Worm (Caenorhabditis elegans) whole organism, L4 larva: Measurements from ENCODE around the gene str-4.

Experiments
- F37D6.2 ChIP-seq: sonication (generic microtip); optimal IDR thresholded peaks from 2 replicates; lab custom pipeline; 2016; ENCODE audit warnings: mild to moderate bottlenecking, missing genetic modification characterization, missing compliant biosample characterization
- F49E8.2 ChIP-seq: sonication (generic microtip); optimal IDR thresholded peaks from 2 replicates; lab custom pipeline; 2016; ENCODE audit warnings: missing compliant biosample characterization, mild to moderate bottlenecking, missing genetic modification characterization, borderline replicate concordance
- T26A8.4 ChIP-seq: fragments of 200-800 bp; sonication (Bioruptor generic); IDR thresholded peaks from 2 replicates; pipeline ENCODE4 v1.3.6; 2022; ENCODE audit warnings: missing genetic modification characterization, missing compliant biosample characterization
- Y48G9A.11 ChIP-seq: fragments of 200-800 bp; sonication (Bioruptor generic); IDR thresholded peaks from 2 replicates; pipeline ENCODE4 v1.3.6; 2022; ENCODE audit warnings: missing genetic modification reagents, missing genetic modification characterization, missing compliant biosample characterization
- ZK337.2 ChIP-seq: fragments of 200-800 bp; sonication (Bioruptor generic); IDR thresholded peaks from 2 replicates; pipeline ENCODE4 v1.3.6; 2022; ENCODE audit warnings: missing genetic modification reagents, missing genetic modification characterization, missing compliant biosample characterization
- aha-1 ChIP-seq: fragments of 150-350 bp; peaks from one replicate; lab custom pipeline; 2014; ENCODE audit warnings: missing biosample characterization, missing genetic modification characterization
- aly-2 ChIP-seq: sonication (generic microtip); optimal IDR thresholded peaks from 2 replicates; lab custom pipeline; 2018; ENCODE audit warnings: missing biosample characterization, missing genetic modification characterization
- ama-1 ChIP-seq: fragments of 150-350 bp; optimal IDR thresholded peaks from 2 replicates; lab custom pipeline; 2014; ENCODE audit warnings: inconsistent platforms, mixed read lengths
- arid-1 ChIP-seq: fragments of 200-800 bp; sonication (Bioruptor generic); conservative IDR thresholded peaks from 2 replicates; pipeline ENCODE4 v1.3.6; 2022; ENCODE audit warnings: missing genetic modification reagents, missing genetic modification characterization, missing compliant biosample characterization
- ceh-28 ChIP-seq: fragments of 150-350 bp; optimal IDR thresholded peaks from 2 replicates; lab custom pipeline; 2014; ENCODE audit warnings: missing biosample characterization, missing genetic modification reagents, missing genetic modification characterization
- ceh-32 ChIP-seq: sonication (generic microtip); optimal IDR thresholded peaks from 2 replicates; lab custom pipeline; 2016; ENCODE audit warnings: mild to moderate bottlenecking, missing genetic modification characterization, missing compliant biosample characterization; ENCODE audit not compliant: poor library complexity
- daf-12 ChIP-seq: fragments of 150-350 bp; optimal IDR thresholded peaks from 2 replicates; lab custom pipeline; 2014; ENCODE audit warnings: missing biosample characterization, missing genetic modification reagents, missing genetic modification characterization
- daf-16 ChIP-seq, 3 experiments: sonication (generic microtip); optimal IDR thresholded peaks; 2 replicates each; lab custom pipeline; 2016 to 2017; ENCODE audit warnings: missing genetic modification characterization in 3 of 3, missing genetic modification reagents in 3 of 3, mild to moderate bottlenecking in 2 of 3, missing compliant biosample characterization in 2 of 3, missing biosample characterization in 1 of 3, moderate library complexity in 1 of 3
- dmd-6 ChIP-seq: fragments of 200-800 bp; sonication (Bioruptor generic); IDR thresholded peaks from 2 replicates; pipeline ENCODE4 v1.3.6; 2022; ENCODE audit warnings: missing genetic modification reagents, missing genetic modification characterization, missing compliant biosample characterization
- dve-1 ChIP-seq: sonication (generic microtip); optimal IDR thresholded peaks from 2 replicates; lab custom pipeline; 2017; ENCODE audit warnings: antibody characterized with exemption, mild to moderate bottlenecking, missing genetic modification characterization, missing compliant biosample characterization; ENCODE audit not compliant: insufficient read depth
- fkh-10 ChIP-seq: fragments of 150-350 bp; optimal IDR thresholded peaks from 2 replicates; lab custom pipeline; 2014; ENCODE audit warnings: missing biosample characterization, missing genetic modification reagents, missing genetic modification characterization
- fos-1 ChIP-seq: fragments of 150-350 bp; optimal IDR thresholded peaks from 2 replicates; lab custom pipeline; 2014; ENCODE audit warnings: missing biosample characterization, missing genetic modification characterization
- hlh-11 ChIP-seq: fragments of 200-800 bp; sonication (Bioruptor generic); optimal IDR thresholded peaks from 2 replicates; lab custom pipeline; 2018; ENCODE audit warnings: mild to moderate bottlenecking, missing genetic modification characterization, missing compliant biosample characterization
- lin-39 ChIP-seq: fragments of 150-350 bp; optimal IDR thresholded peaks from 2 replicates; lab custom pipeline; 2014; ENCODE audit warnings: missing biosample characterization, missing genetic modification reagents, missing genetic modification characterization
- mes-2 ChIP-seq: sonication (generic microtip); optimal IDR thresholded peaks from 2 replicates; lab custom pipeline; 2016; ENCODE audit warnings: missing genotype, mild to moderate bottlenecking, missing genetic modification characterization, missing compliant biosample characterization; ENCODE audit not compliant: poor library complexity, severe bottlenecking
- nhr-10 ChIP-seq: fragments of 150-350 bp; optimal IDR thresholded peaks from 2 replicates; lab custom pipeline; 2014; ENCODE audit warnings: missing biosample characterization, missing genetic modification characterization
- nhr-28 ChIP-seq: fragments of 150-350 bp; optimal IDR thresholded peaks from 2 replicates; lab custom pipeline; 2014; ENCODE audit warnings: missing biosample characterization, missing genetic modification characterization
- nhr-42 ChIP-seq: fragments of 200-800 bp; sonication (Bioruptor generic); IDR thresholded peaks from 2 replicates; pipeline ENCODE4 v1.3.6; 2022; ENCODE audit warnings: missing genetic modification characterization, missing compliant biosample characterization
- nhr-48 ChIP-seq: sonication (generic microtip); optimal IDR thresholded peaks from 2 replicates; lab custom pipeline; 2016; ENCODE audit warnings: mild to moderate bottlenecking, missing genetic modification characterization, missing compliant biosample characterization
- nhr-77 ChIP-seq: fragments of 150-350 bp; optimal IDR thresholded peaks from 2 replicates; lab custom pipeline; 2014; ENCODE audit warnings: missing biosample characterization, missing genetic modification characterization
- php-3 ChIP-seq: fragments of 200-800 bp; sonication (Bioruptor generic); IDR thresholded peaks from 2 replicates; pipeline ENCODE4 v1.3.6; 2022; ENCODE audit warnings: missing genetic modification reagents, missing genetic modification characterization, missing compliant biosample characterization
- pqm-1 ChIP-seq: sonication (generic microtip); optimal IDR thresholded peaks from 2 replicates; lab custom pipeline; 2017; ENCODE audit warnings: missing biosample characterization, missing genetic modification characterization
- skn-1 ChIP-seq: fragments of 150-350 bp; optimal IDR thresholded peaks from 2 replicates; lab custom pipeline; 2014; ENCODE audit warnings: missing biosample characterization, missing genetic modification characterization
- snpc-1.2 ChIP-seq: fragments of 200-800 bp; sonication (Bioruptor generic); IDR thresholded peaks from 2 replicates; pipeline ENCODE4 v1.3.6; 2022; ENCODE audit warnings: missing genetic modification reagents, missing genetic modification characterization, missing compliant biosample characterization
- spr-1 ChIP-seq: sonication (generic microtip); optimal IDR thresholded peaks from 2 replicates; lab custom pipeline; 2016; ENCODE audit warnings: mild to moderate bottlenecking, missing genetic modification characterization, missing compliant biosample characterization
- unc-130 ChIP-seq: sonication (generic microtip); optimal IDR thresholded peaks from 2 replicates; lab custom pipeline; 2016; ENCODE audit warnings: missing genetic modification reagents, missing genetic modification characterization, missing compliant biosample characterization
- vab-7 ChIP-seq: fragments of 200-800 bp; sonication (Bioruptor generic); IDR thresholded peaks from 2 replicates; pipeline ENCODE4 v1.3.6; 2022; ENCODE audit warnings: missing genetic modification reagents, missing genetic modification characterization, missing compliant biosample characterization
- zag-1 ChIP-seq: fragments of 150-350 bp; optimal IDR thresholded peaks from 2 replicates; lab custom pipeline; 2014; ENCODE audit warnings: missing biosample characterization, missing genetic modification characterization
- zfp-3 ChIP-seq: fragments of 200-800 bp; sonication (Bioruptor generic); conservative IDR thresholded peaks from 2 replicates; pipeline ENCODE4 v1.3.6; 2022; ENCODE audit warnings: missing genetic modification reagents, missing genetic modification characterization, missing compliant biosample characterization

Gene str-4

DNA sequence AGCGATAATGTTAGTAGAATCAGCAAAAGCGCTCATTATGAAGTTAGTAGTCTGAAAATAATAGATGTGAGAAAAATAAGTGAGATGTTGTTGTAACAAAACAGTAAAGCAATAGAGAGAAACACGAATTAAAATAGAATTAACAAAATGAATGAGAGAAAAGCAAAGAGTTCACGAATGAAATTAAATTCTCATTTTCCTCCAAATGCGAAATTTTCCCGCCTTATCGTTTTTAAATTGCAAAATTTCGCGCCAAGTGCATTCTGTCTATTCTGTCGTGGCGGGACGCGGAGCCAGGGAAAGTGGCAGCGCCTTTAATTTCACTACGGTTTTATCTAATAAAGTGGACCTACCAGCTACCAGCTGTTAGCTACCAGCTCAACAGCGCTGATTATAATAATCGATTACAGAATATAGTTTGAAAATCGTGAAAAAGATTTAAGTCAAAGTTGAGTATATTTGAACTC, 27.3 kb downstream of the str-4 start, which contains the start of gene nasp-2 (continued):
- no peak for TF ChIP-seq lin-39
- TF ChIP-seq ceh-28 (tag; lab: Kevin White, UChicago), result no peak
- no peak for TF ChIP-seq vab-7 (GFP tag; lab: Robert Waterston, UW)
- peak; percentile 97 for TF ChIP-seq Y48G9A.11 (GFP tag; lab: Robert Waterston, UW)
- no peak for TF ChIP-seq nhr-77 (tag; lab: Kevin White, UChicago)
- no peak for TF ChIP-seq F37D6.2 (tag; lab: Kevin White, UChicago)
- no peak for TF ChIP-seq hlh-11 (tag; lab: Kevin White, UChicago)
- no peak for TF ChIP-seq skn-1 (tag; lab: Kevin White, UChicago)
- TF ChIP-seq nhr-48 (tag; lab: Kevin White, UChicago), result no peak
- peak; percentile 91 for TF ChIP-seq F49E8.2 (tag; lab: Kevin White, UChicago)
- TF ChIP-seq mes-2 (tag; lab: Kevin White, UChicago), result peak; percentile 63
- TF ChIP-seq T26A8.4 (GFP tag; lab: Robert Waterston, UW), result no peak
- no peak for TF ChIP-seq dve-1 (tag; lab: Kevin White, UChicago)
- TF ChIP-seq spr-1 (tag; lab: Kevin White, UChicago), result no peak

DNA sequence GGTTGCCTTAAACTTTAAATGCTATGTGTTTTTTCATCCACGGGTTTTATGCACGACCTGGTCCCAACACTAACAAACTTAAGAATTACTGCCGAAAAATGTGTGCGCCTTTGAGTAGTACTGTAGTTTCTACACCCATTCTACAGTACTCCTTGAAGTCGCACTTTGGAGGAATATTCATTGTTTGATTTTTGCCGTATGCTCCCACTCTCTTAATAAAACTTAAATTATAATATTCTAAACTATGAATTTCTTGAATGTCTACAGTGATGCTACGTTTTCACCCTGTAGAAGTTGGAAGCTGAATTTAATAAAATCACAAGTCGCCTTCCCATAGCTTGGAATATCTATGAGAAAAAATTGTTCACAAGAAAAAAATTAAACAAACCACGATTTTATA, 29.7 kb downstream of the str-4 start:
- no peak for TF ChIP-seq php-3 (GFP tag; lab: Robert Waterston, UW)
- TF ChIP-seq unc-130 (GFP tag; lab: Kevin White, UChicago), result peak; percentile 22
- TF ChIP-seq F37D6.2 (tag; lab: Kevin White, UChicago), result no peak

ce11 chrV:13308616-13309015, 30.9 kb downstream of the str-4 start, which contains the start of gene C50B6.1:
TSS of gene C50B6.1 (plus strand) at chrV:13308916.
- TF ChIP-seq aha-1 (tag; lab: Kevin White, UChicago) (no peak), fos-1 (tag; lab: Kevin White, UChicago) (no peak), zag-1 (tag; lab: Kevin White, UChicago) (no peak), ceh-32 (tag; lab: Kevin White, UChicago) (no peak), daf-16 (GFP tag; optimal IDR thresholded peaks at IDR 0.05; lab: Kevin White, UChicago) (no peak), daf-16 (tag; optimal IDR thresholded peaks at IDR 0.05; lab: Kevin White, UChicago) (no peak), daf-12 (no peak), ama-1 (lab: Kevin White, UChicago) (no peak), ZK337.2 (GFP tag; lab: Robert Waterston, UW) (no peak), spr-1 (tag; lab: Kevin White, UChicago) (no peak), aly-2 (tag; lab: Kevin White, UChicago) (no peak), arid-1 (GFP tag; lab: Robert Waterston, UW) (no peak), nhr-28 (tag; lab: Kevin White, UChicago) (no peak), nhr-10 (tag; lab: Kevin White, UChicago) (no peak), zfp-3 (GFP tag; lab: Robert Waterston, UW) (no peak), snpc-1.2 (GFP tag; lab: Robert Waterston, UW) (no peak), Y48G9A.11 (GFP tag; lab: Robert Waterston, UW) (no peak), fkh-10 (no peak)

ce11 chrV:13304663-13305188, 34.8 kb downstream of the str-4 start, which contains the start of gene C26E1.2:
TSS of gene C26E1.2 (plus strand) at chrV:13305138.
- TF ChIP-seq hlh-11 (tag; lab: Kevin White, UChicago) (peak; percentile 45), ceh-32 (tag; lab: Kevin White, UChicago) (no peak), dmd-6 (peak; percentile 37; the same call in 1 of the 2 replicates), daf-16 (GFP tag; optimal IDR thresholded peaks at IDR 0.05; lab: Kevin White, UChicago) (no peak), daf-16 (tag; optimal IDR thresholded peaks at IDR 0.05; lab: Kevin White, UChicago) (peak; percentile 55), ama-1 (lab: Kevin White, UChicago) (no peak), nhr-28 (tag; lab: Kevin White, UChicago) (peak; percentile 75), nhr-42 (no peak), pqm-1 (tag; lab: Kevin White, UChicago) (peak; percentile 91), dve-1 (tag; lab: Kevin White, UChicago) (peak; percentile 12), nhr-10 (tag; lab: Kevin White, UChicago) (no peak)
